Worm (Caenorhabditis elegans) whole organism, early embryonic: ENCODE data around the gene cest-2.3.
"Not testable (repeated sequence)": the region's sequence is repeated elsewhere in the genome, so short reads cannot be mapped to it uniquely, and the experiment has no call there.

Experiments used
- B0310.2 ChIP-seq: sonication (generic microtip); optimal IDR thresholded peaks from 2 replicates; lab custom pipeline; 2016; ENCODE audit warnings: mild to moderate bottlenecking, missing genetic modification characterization, missing compliant biosample characterization
- F13C5.2 ChIP-seq: sonication (generic microtip); optimal IDR thresholded peaks from 2 replicates; lab custom pipeline; 2017; ENCODE audit warnings: mild to moderate bottlenecking, missing genetic modification characterization, inconsistent platforms, missing compliant biosample characterization
- aly-1 ChIP-seq: sonication (generic microtip); optimal IDR thresholded peaks from 2 replicates; lab custom pipeline; 2016; ENCODE audit warnings: missing genetic modification characterization, missing compliant biosample characterization
- ama-1 ChIP-seq: fragments of 150-350 bp; optimal IDR thresholded peaks from 2 replicates; lab custom pipeline; 2014
- ceh-13 ChIP-seq: fragments of 200-800 bp; sonication (Bioruptor generic); optimal IDR thresholded peaks from 2 replicates; lab custom pipeline; 2018; ENCODE audit warnings: mild to moderate bottlenecking, missing genetic modification characterization, missing compliant biosample characterization
- ceh-36 ChIP-seq: sonication (generic microtip); optimal IDR thresholded peaks from 2 replicates; lab custom pipeline; 2016; ENCODE audit warnings: missing genetic modification characterization, inconsistent platforms, missing compliant biosample characterization
- ets-7 ChIP-seq: sonication (generic microtip); optimal IDR thresholded peaks from 2 replicates; lab custom pipeline; 2016; ENCODE audit warnings: missing genotype, missing genetic modification characterization, missing compliant biosample characterization
- flt-1 ChIP-seq: fragments of 200-800 bp; sonication (Bioruptor generic); IDR thresholded peaks from 2 replicates; pipeline ENCODE4 v1.3.6; 2022; ENCODE audit warnings: missing genetic modification characterization, missing compliant biosample characterization
- hmbx-1 ChIP-seq: sonication (generic microtip); optimal IDR thresholded peaks from 2 replicates; lab custom pipeline; 2016; ENCODE audit warnings: mild to moderate bottlenecking, missing genetic modification characterization, missing compliant biosample characterization
- hmg-4 ChIP-seq: fragments of 200-800 bp; sonication (Bioruptor generic); optimal IDR thresholded peaks from 2 replicates; lab custom pipeline; 2018; ENCODE audit warnings: mild to moderate bottlenecking, missing genetic modification characterization, missing compliant biosample characterization
- hnd-1 ChIP-seq: sonication (generic microtip); optimal IDR thresholded peaks from 2 replicates; lab custom pipeline; 2016; ENCODE audit warnings: missing genetic modification characterization, missing compliant biosample characterization
- pes-1 ChIP-seq: fragments of 200-800 bp; sonication (Bioruptor generic); IDR thresholded peaks from 2 replicates; pipeline ENCODE4 v1.3.6; 2022; ENCODE audit warnings: missing genetic modification reagents, missing genetic modification characterization, missing compliant biosample characterization
- scrt-1 ChIP-seq: fragments of 200-800 bp; sonication (Bioruptor generic); IDR thresholded peaks from 2 replicates; pipeline ENCODE4 v1.3.6; 2022; ENCODE audit warnings: missing genetic modification characterization, missing compliant biosample characterization
- sea-1 ChIP-seq: fragments of 200-800 bp; sonication (Bioruptor generic); conservative IDR thresholded peaks from 2 replicates; pipeline ENCODE4 v1.3.6; 2022; ENCODE audit warnings: missing genetic modification characterization, missing compliant biosample characterization
- tbx-11 ChIP-seq: fragments of 200-800 bp; sonication (Bioruptor generic); IDR thresholded peaks from 2 replicates; pipeline ENCODE4 v1.3.6; 2022; ENCODE audit warnings: missing genetic modification characterization, missing compliant biosample characterization
- tbx-37 ChIP-seq: fragments of 200-800 bp; sonication (Bioruptor generic); conservative IDR thresholded peaks from 2 replicates; pipeline ENCODE4 v1.3.6; 2022; ENCODE audit warnings: missing genetic modification reagents, missing genetic modification characterization, missing compliant biosample characterization
- tra-4 ChIP-seq: sonication (generic microtip); optimal IDR thresholded peaks from 2 replicates; lab custom pipeline; 2017; ENCODE audit warnings: missing genetic modification characterization, missing compliant biosample characterization

The cest-2.3 gene

DNA sequence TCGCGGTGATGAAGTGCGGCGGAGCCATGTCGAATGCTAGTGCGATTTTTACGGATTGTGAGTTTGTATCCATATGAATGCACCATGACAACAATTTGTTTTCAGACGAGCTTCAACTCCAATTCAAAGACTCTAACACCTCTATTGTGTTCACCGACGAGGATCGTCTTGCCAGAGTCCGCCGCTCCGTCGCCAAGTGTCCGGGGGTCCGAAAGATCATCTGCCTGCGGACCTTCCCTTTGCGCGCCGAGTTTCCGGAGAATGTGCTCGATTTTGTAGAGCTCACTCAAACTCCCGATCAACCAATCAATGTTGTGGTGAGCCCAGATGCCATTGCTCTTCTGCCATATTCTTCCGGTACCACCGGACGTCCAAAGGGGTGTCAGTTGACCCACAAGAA lies 35.6 kb downstream of the cest-2.3 start:
- TF ChIP-seq F13C5.2 (tag; lab: Kevin White, UChicago) = no peak

DNA sequence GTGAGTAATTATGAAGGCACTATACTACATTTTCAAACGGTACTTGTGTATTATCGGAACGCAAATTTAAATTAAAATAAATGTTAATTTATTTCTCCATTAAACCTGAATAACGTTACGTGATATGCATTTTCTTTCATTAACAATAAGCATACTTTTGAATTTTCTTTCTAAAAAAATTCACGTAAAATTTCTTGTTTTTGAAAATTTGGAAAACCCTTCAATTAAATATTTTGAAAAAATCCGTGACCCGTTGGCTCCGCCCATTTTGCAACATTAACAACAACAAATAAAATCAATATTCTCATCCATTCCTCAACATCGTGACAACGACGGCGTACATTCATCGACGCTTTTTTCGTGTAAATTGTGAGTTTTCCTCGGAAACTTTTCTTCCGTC lies 36.6 kb downstream of the cest-2.3 start, which contains the start of gene acs-10:
acs-10 (plus strand) TSS at position 301 of the 400 bp plus-strand sequence.
- TF ChIP-seq flt-1 (GFP tag; lab: Robert Waterston, UW) (no peak), sea-1 (GFP tag; lab: Robert Waterston, UW) (no peak), tra-4 (tag; lab: Kevin White, UChicago) (no peak), ceh-36 (no peak), F13C5.2 (tag; lab: Kevin White, UChicago) (no peak), ama-1 (lab: Kevin White, UChicago) (no peak)

DNA sequence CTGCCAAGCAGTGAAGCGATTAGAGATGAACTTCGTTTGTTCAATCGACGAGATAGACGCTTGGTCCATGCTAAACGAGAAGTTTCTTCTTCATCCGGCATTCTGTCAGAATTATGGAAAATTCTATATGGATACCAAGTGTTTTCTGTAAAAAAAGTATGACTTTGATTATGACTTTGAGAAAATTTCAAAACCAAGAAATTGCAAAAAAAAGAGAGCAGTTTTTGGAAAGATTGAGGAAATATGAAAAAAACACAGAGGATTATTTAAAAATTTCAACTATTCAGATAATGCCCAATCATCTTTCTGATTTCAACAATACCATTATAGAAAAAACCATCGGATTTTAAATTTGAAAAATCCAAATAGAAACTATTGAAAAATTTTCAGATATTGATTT lies 37.5 kb downstream of the cest-2.3 start, which contains the start of gene par-1:
par-1 (minus strand) TSS at position 101 of the 400 bp plus-strand sequence.
- TF ChIP-seq hmbx-1 (no peak), ama-1 (lab: Kevin White, UChicago) (no peak), tra-4 (tag; lab: Kevin White, UChicago) (no peak), ceh-36 (no peak)

DNA sequence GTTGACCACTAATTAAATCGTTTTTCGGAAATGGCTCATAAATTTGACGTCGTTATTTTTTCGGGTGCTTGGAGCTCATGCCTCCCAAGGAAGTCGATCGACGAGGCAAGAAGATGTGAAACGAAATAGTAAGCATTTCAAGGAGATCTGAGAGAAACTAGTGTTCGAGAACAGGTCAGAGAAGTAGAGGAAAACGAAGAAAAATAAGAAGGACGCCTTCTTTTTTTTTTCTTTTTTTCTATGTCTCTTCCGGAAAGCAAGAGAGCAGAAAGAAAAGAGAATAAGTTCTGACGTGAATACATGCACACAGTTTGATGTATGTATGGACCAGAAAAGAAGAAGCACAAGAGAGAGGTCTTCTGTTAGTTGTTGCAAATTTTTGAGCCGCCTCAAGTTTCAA lies 39.1 kb downstream of the cest-2.3 start:
- TF ChIP-seq scrt-1 (no peak), pes-1 (GFP tag; lab: Robert Waterston, UW) (no peak), hnd-1 (tag; lab: Kevin White, UChicago) (no peak), ets-7 (tag; lab: Kevin White, UChicago) (no peak), sea-1 (GFP tag; lab: Robert Waterston, UW) (no peak), ceh-13 (GFP tag; lab: Kevin White, UChicago) (no peak)

DNA sequence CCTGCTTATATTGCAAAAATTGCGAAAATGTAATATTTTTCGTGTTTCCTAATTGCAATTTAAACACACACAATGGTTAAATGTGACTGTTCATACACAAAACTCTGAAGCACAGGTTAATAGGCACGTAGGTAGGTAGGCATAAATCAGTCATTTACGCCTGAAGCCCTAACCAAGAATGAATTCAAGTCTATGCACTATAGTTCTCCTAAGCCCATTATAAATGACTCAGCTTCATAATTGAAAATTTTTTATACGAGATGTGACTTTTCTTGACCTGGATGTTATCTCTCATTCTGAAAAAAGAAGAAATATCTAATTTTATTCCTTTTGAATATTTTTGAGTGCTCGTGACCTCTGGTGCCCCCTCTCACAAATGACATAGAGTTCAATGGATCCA lies 40.9 kb downstream of the cest-2.3 start:
- no peak for TF ChIP-seq ceh-13 (GFP tag; lab: Kevin White, UChicago)
- no peak for TF ChIP-seq tra-4 (tag; lab: Kevin White, UChicago)

DNA sequence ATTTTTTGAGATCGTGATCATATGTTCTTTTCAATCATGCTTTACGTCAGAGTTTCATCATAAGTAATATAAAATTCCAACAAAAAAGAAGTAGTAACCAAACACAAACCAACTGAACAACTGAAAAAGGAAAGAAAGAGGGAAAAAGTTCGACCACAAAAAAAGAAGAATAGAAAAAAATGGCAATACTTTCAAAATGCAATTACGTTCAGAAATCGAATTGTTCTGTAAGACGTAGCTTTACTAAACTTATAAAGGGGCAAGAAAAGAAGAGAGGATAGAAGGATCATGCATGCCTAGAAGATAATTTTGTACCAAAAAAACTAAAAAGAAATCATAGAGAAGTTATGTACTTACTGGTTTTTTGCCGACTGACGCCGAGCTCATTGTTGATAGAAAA lies 42.0 kb downstream of the cest-2.3 start:
- no peak for TF ChIP-seq ceh-36
- TF ChIP-seq hmbx-1 = no peak
- TF ChIP-seq ceh-13 (GFP tag; lab: Kevin White, UChicago) = no peak
- TF ChIP-seq tra-4 (tag; lab: Kevin White, UChicago) = no peak
- no peak for TF ChIP-seq scrt-1
- TF ChIP-seq ets-7 (tag; lab: Kevin White, UChicago) = no peak
- no peak for TF ChIP-seq hnd-1 (tag; lab: Kevin White, UChicago)
- no peak for TF ChIP-seq ama-1 (lab: Kevin White, UChicago)

DNA sequence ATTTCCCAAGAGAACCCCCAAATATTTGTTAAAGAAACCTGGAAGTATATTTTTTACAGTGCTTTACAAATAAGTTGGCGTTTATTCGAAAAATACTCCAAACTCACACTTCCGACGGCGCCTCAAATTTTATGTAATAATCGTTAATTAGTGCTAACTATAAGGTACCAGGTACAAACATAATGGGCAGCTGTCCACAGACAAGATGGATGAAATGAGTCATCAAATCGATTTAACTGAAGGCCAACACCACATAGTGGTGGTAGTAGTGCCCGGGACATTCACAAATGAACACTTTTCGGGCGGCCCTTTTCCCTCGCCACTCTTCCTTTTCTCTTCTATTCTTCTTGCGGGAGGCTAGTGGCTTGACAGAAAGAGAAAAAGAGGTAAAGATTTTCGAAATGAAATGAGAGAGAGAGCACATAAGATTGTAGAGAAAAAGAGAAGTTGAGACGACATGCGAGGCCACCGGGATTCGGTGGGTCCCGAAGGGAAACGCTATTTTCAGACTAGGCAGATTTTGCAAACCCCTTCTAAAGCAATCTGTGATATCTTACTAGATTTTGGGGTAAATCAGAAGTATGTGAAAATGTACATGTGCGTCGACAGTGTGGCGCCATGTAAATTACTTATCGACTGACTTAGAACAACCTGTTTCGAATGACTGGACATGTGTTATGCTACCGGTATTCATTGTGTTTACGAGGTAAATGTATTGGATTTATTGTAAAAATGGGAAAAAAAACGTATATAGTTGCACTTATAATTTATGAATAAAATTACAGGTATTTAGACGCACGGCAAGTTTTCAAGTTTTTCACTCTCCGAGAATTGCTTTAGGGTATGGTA lies 43.3 kb downstream of the cest-2.3 start:
- TF ChIP-seq hmg-4 (GFP tag; lab: Kevin White, UChicago) (peak; percentile 69), tbx-11 (GFP tag; lab: Robert Waterston, UW) (no peak), ets-7 (tag; lab: Kevin White, UChicago) (no peak), scrt-1 (no peak), tra-4 (tag; lab: Kevin White, UChicago) (no peak), aly-1 (tag; lab: Kevin White, UChicago) (no peak), tbx-37 (GFP tag; lab: Robert Waterston, UW) (no peak), ama-1 (lab: Kevin White, UChicago) (no peak), sea-1 (GFP tag; lab: Robert Waterston, UW) (no peak), flt-1 (GFP tag; lab: Robert Waterston, UW) (no peak), B0310.2 (no peak), ceh-13 (GFP tag; lab: Kevin White, UChicago) (no peak), hnd-1 (tag; lab: Kevin White, UChicago) (no peak), hmbx-1 (no peak), F13C5.2 (tag; lab: Kevin White, UChicago) (peak; percentile 34), ceh-36 (no peak), pes-1 (GFP tag; lab: Robert Waterston, UW) (no peak)

DNA sequence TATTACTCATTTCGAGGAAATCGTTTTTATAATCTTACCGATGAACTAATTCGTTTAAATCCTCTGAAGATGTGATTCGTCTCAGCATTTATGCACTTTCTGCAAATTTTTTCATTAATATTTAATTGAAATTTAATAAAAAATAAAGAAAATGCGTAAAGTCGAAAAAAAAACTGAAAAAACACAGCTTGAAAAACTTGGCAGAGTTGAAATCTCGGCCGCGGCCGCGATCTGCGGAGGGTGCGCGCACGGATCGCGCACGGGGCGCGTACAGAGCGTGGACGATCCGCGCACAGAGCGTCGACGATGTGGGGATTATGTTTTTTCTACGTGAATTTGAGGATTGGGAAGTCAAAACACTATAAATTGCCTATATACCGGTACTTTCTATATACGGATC lies 45.0 kb downstream of the cest-2.3 start, which contains the start of gene AH10.4:
AH10.4 (minus strand) TSS at position 101 of the 400 bp plus-strand sequence.
- not testable (repeated sequence) for TF ChIP-seq scrt-1; flt-1 (GFP tag; lab: Robert Waterston, UW); hnd-1 (tag; lab: Kevin White, UChicago)

DNA sequence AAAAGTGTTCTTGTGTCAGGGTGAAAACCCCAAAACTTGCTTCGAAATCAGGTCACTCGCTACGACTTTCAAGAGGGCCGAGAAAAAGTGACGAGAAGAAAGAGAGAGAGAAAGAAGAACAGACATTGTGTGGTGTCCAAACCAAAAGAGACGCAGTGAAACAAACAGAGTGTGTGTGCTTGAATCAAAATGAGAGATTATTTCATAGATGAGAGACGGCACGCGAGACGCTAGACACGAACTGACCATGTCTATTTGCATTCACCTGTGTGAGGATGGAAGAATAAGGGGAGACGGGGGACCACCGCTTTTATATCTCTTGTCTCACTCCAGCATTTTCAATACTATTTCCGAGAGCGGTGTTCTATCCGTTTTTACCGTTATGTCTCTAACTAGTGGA lies 46.6 kb downstream of the cest-2.3 start:
- no peak for TF ChIP-seq ets-7 (tag; lab: Kevin White, UChicago)
- TF ChIP-seq F13C5.2 (tag; lab: Kevin White, UChicago) = no peak
- peak; percentile 26 for TF ChIP-seq hmg-4 (GFP tag; lab: Kevin White, UChicago)
- TF ChIP-seq sea-1 (GFP tag; lab: Robert Waterston, UW) = no peak
- TF ChIP-seq ceh-13 (GFP tag; lab: Kevin White, UChicago) = no peak
- peak; percentile 42 for TF ChIP-seq ceh-36
- TF ChIP-seq tbx-37 (GFP tag; lab: Robert Waterston, UW) = no peak
